Fruit fly (Drosophila melanogaster) whole organism, adult: Measurements from ENCODE around the gene CG10887.

Source experiments
- CG1620 ChIP-seq: fragments of 200-800 bp; sonication (Bioruptor generic); optimal IDR thresholded peaks from 2 replicates; lab custom pipeline; 2016; ENCODE audit warnings: missing biosample characterization, missing genetic modification characterization
- Crg-1 ChIP-seq: fragments of 200-800 bp; sonication (Bioruptor generic); optimal IDR thresholded peaks from 2 replicates; lab custom pipeline; 2016; ENCODE audit warnings: missing biosample characterization, missing genetic modification characterization
- Hr96 ChIP-seq: fragments of 200-800 bp; sonication (Bioruptor generic); optimal IDR thresholded peaks from 2 replicates; lab custom pipeline; 2016; ENCODE audit warnings: missing biosample characterization, missing genetic modification characterization
- cic ChIP-seq: fragments of 200-800 bp; sonication (Bioruptor generic); optimal IDR thresholded peaks from 2 replicates; lab custom pipeline; 2017; ENCODE audit warnings: missing biosample characterization, mild to moderate bottlenecking, missing genetic modification characterization, moderate library complexity
- kay ChIP-seq: fragments of 200-800 bp; sonication (Bioruptor generic); peaks from one replicate; lab custom pipeline; 2016; ENCODE audit warnings: missing biosample characterization, missing genetic modification characterization, borderline replicate concordance
- pad ChIP-seq: fragments of 200-800 bp; sonication (Bioruptor generic); optimal IDR thresholded peaks from 3 replicates; lab custom pipeline; 2017; ENCODE audit warnings: missing biosample characterization, missing genetic modification characterization, mild to moderate bottlenecking, moderate library complexity, missing genetic modification reagents
- toe ChIP-seq: fragments of 200-800 bp; sonication (Bioruptor generic); optimal IDR thresholded peaks from 2 replicates; lab custom pipeline; 2016; ENCODE audit warnings: missing biosample characterization, missing genetic modification characterization

DNA sequence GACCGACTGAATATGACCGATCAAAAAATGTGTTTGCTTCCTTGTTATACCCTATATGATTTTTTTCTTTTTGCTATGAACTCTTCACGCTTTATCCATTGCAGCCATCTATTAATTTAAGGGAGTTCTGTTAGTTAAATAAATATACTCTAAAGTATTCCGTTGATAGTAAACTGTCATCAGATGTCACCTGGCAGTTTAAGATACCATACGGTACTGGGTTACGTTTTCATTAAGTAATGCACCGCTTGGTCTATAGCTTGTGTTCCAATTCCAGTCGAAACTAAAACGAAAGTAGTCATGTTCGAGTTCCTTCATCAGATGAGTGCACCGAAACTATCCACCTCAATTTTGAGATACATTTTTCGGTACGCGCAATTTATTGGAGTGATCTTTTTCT, 6.1 kb downstream of the CG10887 start, which contains the start of gene Gr92a:
- no peak for TF ChIP-seq toe (GFP tag; lab: Kevin White, UChicago)
- no peak for TF ChIP-seq kay (GFP tag; lab: Kevin White, UChicago)
- no peak for TF ChIP-seq Crg-1 (GFP tag; lab: Kevin White, UChicago)
- no peak for TF ChIP-seq cic (GFP tag; lab: Kevin White, UChicago)
- no peak for TF ChIP-seq pad
- no peak for TF ChIP-seq Hr96 (GFP tag; lab: Kevin White, UChicago)
- TF ChIP-seq CG1620 (GFP tag; lab: Kevin White, UChicago), result no peak
